Fruit fly (Drosophila melanogaster) whole organism, prepupa: Measurements from ENCODE around the gene CG5104.
A peak's percentile ranks its signal among the peaks of the same experiment; 100 is the strongest.

Experiments
- Blimp-1 ChIP-seq: fragments of 200-800 bp; sonication (Bioruptor generic); optimal IDR thresholded peaks from 3 replicates; lab custom pipeline; 2017; ENCODE audit warnings: missing biosample characterization, missing genetic modification characterization, mild to moderate bottlenecking, moderate library complexity, missing genetic modification reagents
- CG10631 ChIP-seq: fragments of 200-800 bp; sonication (Bioruptor generic); optimal IDR thresholded peaks from 2 replicates; lab custom pipeline; 2016; ENCODE audit warnings: missing biosample characterization, missing genetic modification characterization
- CG11294 ChIP-seq: fragments of 200-800 bp; sonication (Bioruptor generic); IDR thresholded peaks from 2 replicates; pipeline ENCODE4 v1.3.6; 2022; ENCODE audit warnings: missing biosample characterization, missing genetic modification characterization
- CG11762 ChIP-seq: fragments of 200-800 bp; sonication (Bioruptor generic); optimal IDR thresholded peaks from 3 replicates; lab custom pipeline; 2016; ENCODE audit warnings: missing biosample characterization, missing genetic modification characterization; ENCODE audit not compliant: insufficient read depth
- CG15336 ChIP-seq: fragments of 200-800 bp; sonication (Bioruptor generic); IDR thresholded peaks from 2 replicates; pipeline ENCODE4 v1.3.6; 2022; ENCODE audit warnings: missing biosample characterization, missing genetic modification characterization
- CG1621 ChIP-seq: fragments of 200-800 bp; sonication (Bioruptor generic); optimal IDR thresholded peaks from 3 replicates; lab custom pipeline; 2018; ENCODE audit warnings: missing biosample characterization, mild to moderate bottlenecking, missing genetic modification characterization
- CG16779 ChIP-seq: fragments of 200-800 bp; sonication (Bioruptor generic); optimal IDR thresholded peaks from 3 replicates; lab custom pipeline; 2017; ENCODE audit warnings: missing biosample characterization, mild to moderate bottlenecking, missing genetic modification characterization
- CG31627 ChIP-seq: fragments of 200-800 bp; sonication (Bioruptor generic); optimal IDR thresholded peaks from 3 replicates; lab custom pipeline; 2016; ENCODE audit warnings: missing biosample characterization, missing genetic modification characterization
- CG32006 ChIP-seq: fragments of 200-800 bp; sonication (Bioruptor generic); optimal IDR thresholded peaks from 3 replicates; lab custom pipeline; 2017; ENCODE audit warnings: missing biosample characterization, mild to moderate bottlenecking, missing genetic modification characterization
- CG34406 ChIP-seq: fragments of 200-800 bp; sonication (Bioruptor generic); optimal IDR thresholded peaks from 3 replicates; lab custom pipeline; 2016; ENCODE audit warnings: missing biosample characterization, missing genetic modification characterization
- CG3919 ChIP-seq: fragments of 200-800 bp; sonication (Bioruptor generic); optimal IDR thresholded peaks from 3 replicates; lab custom pipeline; 2016; ENCODE audit warnings: missing biosample characterization, missing genetic modification characterization
- CG6163 ChIP-seq: fragments of 200-800 bp; sonication (Bioruptor generic); IDR thresholded peaks from 3 replicates; pipeline ENCODE4 v1.3.6; 2022; ENCODE audit warnings: missing biosample characterization, missing genetic modification characterization
- CG6276 ChIP-seq: fragments of 200-800 bp; sonication (Bioruptor generic); optimal IDR thresholded peaks from 2 replicates; lab custom pipeline; 2017; ENCODE audit warnings: missing biosample characterization, mild to moderate bottlenecking, missing genetic modification characterization
- CG6808 ChIP-seq: fragments of 200-800 bp; sonication (Bioruptor generic); optimal IDR thresholded peaks from 3 replicates; lab custom pipeline; 2017; ENCODE audit warnings: missing biosample characterization, missing genetic modification characterization, mild to moderate bottlenecking, moderate library complexity, missing genetic modification reagents
- CG7368 ChIP-seq: fragments of 200-800 bp; sonication (Bioruptor generic); optimal IDR thresholded peaks from 3 replicates; lab custom pipeline; 2016; ENCODE audit warnings: missing biosample characterization, missing genetic modification characterization
- CG8119 ChIP-seq: fragments of 200-800 bp; sonication (Bioruptor generic); IDR thresholded peaks from 3 replicates; pipeline ENCODE4 v1.3.6; 2022; ENCODE audit warnings: missing biosample characterization, missing genetic modification characterization
- CG9139 ChIP-seq: fragments of 200-800 bp; sonication (Bioruptor generic); optimal IDR thresholded peaks from 3 replicates; lab custom pipeline; 2017; ENCODE audit warnings: missing biosample characterization, mild to moderate bottlenecking, missing genetic modification characterization
- Eip75B ChIP-seq: fragments of 200-800 bp; sonication (Bioruptor generic); optimal IDR thresholded peaks from 3 replicates; lab custom pipeline; 2016; ENCODE audit warnings: missing biosample characterization, missing genetic modification characterization
- Eip93F ChIP-seq: fragments of 200-800 bp; sonication (Bioruptor generic); optimal IDR thresholded peaks from 2 replicates; lab custom pipeline; 2016; ENCODE audit warnings: missing biosample characterization, mild to moderate bottlenecking, missing genetic modification characterization
- Ets96B ChIP-seq: fragments of 200-800 bp; optimal IDR thresholded peaks from 2 replicates; lab custom pipeline; 2019; ENCODE audit warnings: missing biosample characterization, mild to moderate bottlenecking, missing genetic modification characterization, moderate library complexity
- Gug ChIP-seq: fragments of 200-800 bp; sonication (Bioruptor generic); IDR thresholded peaks from 2 replicates; pipeline ENCODE4 v1.3.6; 2022; ENCODE audit warnings: missing biosample characterization, missing genetic modification characterization
- Hr38 ChIP-seq: sonication (Bioruptor generic); optimal IDR thresholded peaks from 2 replicates; lab custom pipeline; 2016; ENCODE audit warnings: missing biosample characterization, missing genetic modification characterization
- Hr39 ChIP-seq: fragments of 200-800 bp; sonication (Bioruptor generic); optimal IDR thresholded peaks from 2 replicates; lab custom pipeline; 2016; ENCODE audit warnings: missing biosample characterization, missing genetic modification characterization
- Hr4 ChIP-seq: fragments of 200-800 bp; sonication (Bioruptor generic); optimal IDR thresholded peaks from 3 replicates; lab custom pipeline; 2016; ENCODE audit warnings: missing biosample characterization, missing genetic modification characterization
- Lpt ChIP-seq: fragments of 200-800 bp; sonication (Bioruptor generic); optimal IDR thresholded peaks from 3 replicates; lab custom pipeline; 2016; ENCODE audit warnings: missing biosample characterization, missing genetic modification characterization
- Met ChIP-seq: fragments of 200-800 bp; sonication (Bioruptor generic); optimal IDR thresholded peaks from 3 replicates; lab custom pipeline; 2016; ENCODE audit warnings: missing biosample characterization, missing genetic modification characterization
- Sox14 ChIP-seq: fragments of 200-800 bp; sonication (Bioruptor generic); optimal IDR thresholded peaks from 3 replicates; lab custom pipeline; 2016; ENCODE audit warnings: missing biosample characterization, missing genetic modification characterization
- Sox15 ChIP-seq: fragments of 200-800 bp; sonication (Bioruptor generic); optimal IDR thresholded peaks from 3 replicates; lab custom pipeline; 2016; ENCODE audit warnings: missing biosample characterization, missing genetic modification characterization
- achi ChIP-seq: fragments of 200-800 bp; sonication (Bioruptor generic); optimal IDR thresholded peaks from 3 replicates; lab custom pipeline; 2016; ENCODE audit warnings: missing biosample characterization, missing genetic modification characterization
- acj6 ChIP-seq: fragments of 200-800 bp; sonication (Bioruptor generic); optimal IDR thresholded peaks from 3 replicates; lab custom pipeline; 2016; ENCODE audit warnings: missing biosample characterization, missing genetic modification characterization
- dac ChIP-seq: fragments of 200-800 bp; sonication (Bioruptor generic); optimal IDR thresholded peaks from 2 replicates; lab custom pipeline; 2017; ENCODE audit warnings: missing biosample characterization, mild to moderate bottlenecking, missing genetic modification characterization
- eg ChIP-seq: fragments of 200-800 bp; sonication (Bioruptor generic); IDR thresholded peaks from 3 replicates; pipeline ENCODE4 v1.3.6; 2022; ENCODE audit warnings: missing biosample characterization, missing genetic modification characterization
- fd85E ChIP-seq: fragments of 200-800 bp; sonication (Bioruptor generic); optimal IDR thresholded peaks from 3 replicates; lab custom pipeline; 2016; ENCODE audit warnings: missing biosample characterization, missing genetic modification characterization
- fkh ChIP-seq: fragments of 200-800 bp; sonication (Bioruptor generic); optimal IDR thresholded peaks from 3 replicates; lab custom pipeline; 2017; ENCODE audit warnings: missing biosample characterization, mild to moderate bottlenecking, missing genetic modification characterization, moderate library complexity
- net ChIP-seq: fragments of 200-800 bp; sonication (Bioruptor generic); optimal IDR thresholded peaks from 3 replicates; lab custom pipeline; 2016; ENCODE audit warnings: missing biosample characterization, missing genetic modification characterization
- pdm3 ChIP-seq: fragments of 200-800 bp; sonication (Bioruptor generic); optimal IDR thresholded peaks from 3 replicates; lab custom pipeline; 2016; ENCODE audit warnings: missing biosample characterization, missing genetic modification characterization
- salr ChIP-seq, 2 experiments: fragments of 200-800 bp; sonication (Bioruptor generic); optimal IDR thresholded peaks; 3 replicates each; lab custom pipeline; 2016 to 2018; ENCODE audit warnings: missing biosample characterization in 2 of 2, missing genetic modification characterization in 2 of 2, mild to moderate bottlenecking in 1 of 2
- ss ChIP-seq, 2 experiments: fragments of 200-800 bp; sonication (Bioruptor generic); optimal IDR thresholded peaks; 2 replicates in 1 of 2; 3 replicates in 1 of 2; lab custom pipeline; 2017 to 2018; ENCODE audit warnings: mild to moderate bottlenecking in 2 of 2, missing biosample characterization in 2 of 2, missing genetic modification characterization in 2 of 2, moderate library complexity in 1 of 2
- svp ChIP-seq: fragments of 200-800 bp; sonication (Bioruptor generic); peaks from one replicate; lab custom pipeline; 2016; ENCODE audit warnings: missing biosample characterization, missing genetic modification characterization
- vri ChIP-seq: fragments of 200-800 bp; sonication (Bioruptor generic); optimal IDR thresholded peaks from 3 replicates; lab custom pipeline; 2016; ENCODE audit warnings: missing biosample characterization, mild to moderate bottlenecking, missing genetic modification characterization

CG5104 gene

DNA sequence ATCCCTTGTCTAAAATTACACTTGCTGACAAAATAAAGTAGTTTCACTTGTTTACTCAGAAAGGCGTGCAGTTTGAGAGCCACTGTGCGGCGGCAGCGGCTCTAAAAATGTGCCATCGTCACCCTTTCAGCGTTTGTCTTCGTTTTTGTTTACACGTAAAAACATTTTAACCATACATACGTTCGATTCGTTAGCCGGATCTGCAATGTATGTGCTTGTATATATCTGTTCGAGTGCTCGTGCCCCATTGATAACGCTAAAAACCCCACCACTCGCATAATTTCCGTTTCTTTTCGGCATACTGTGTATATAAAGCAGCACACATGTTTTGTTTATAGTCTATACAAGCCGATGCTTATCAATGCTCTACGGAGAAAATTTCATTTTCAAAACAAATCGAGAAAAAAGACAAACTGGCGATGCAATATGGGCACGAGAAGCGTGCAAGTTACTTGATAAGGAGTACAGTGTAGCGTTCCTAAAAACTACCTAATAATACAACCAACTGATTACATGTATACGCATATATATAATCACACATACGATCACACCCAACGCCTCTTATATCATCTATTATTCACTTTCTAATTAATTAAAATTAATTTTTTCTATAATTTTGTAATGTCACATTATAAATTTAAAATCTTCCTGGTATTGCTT lies 4.2 kb upstream of the CG5104 start (continued):
- TF ChIP-seq eg (GFP tag; lab: Robert Waterston, UW), result peak; percentile 54; the same call in 2 of the 3 replicates
- TF ChIP-seq CG34406, result peak; percentile 60
- TF ChIP-seq CG6808, result no peak
- no peak for TF ChIP-seq CG1621
- no peak for TF ChIP-seq Eip75B (GFP tag; lab: Kevin White, UChicago)
- TF ChIP-seq Blimp-1 (GFP tag; lab: Kevin White, UChicago), result no peak
- TF ChIP-seq Hr38 (GFP tag; lab: Kevin White, UChicago), result no peak
- no peak for TF ChIP-seq Sox14 (GFP tag; lab: Kevin White, UChicago)
- no peak for TF ChIP-seq CG9139 (GFP tag; lab: Kevin White, UChicago)
- TF ChIP-seq, all 60 proteins: peak for 28

DNA sequence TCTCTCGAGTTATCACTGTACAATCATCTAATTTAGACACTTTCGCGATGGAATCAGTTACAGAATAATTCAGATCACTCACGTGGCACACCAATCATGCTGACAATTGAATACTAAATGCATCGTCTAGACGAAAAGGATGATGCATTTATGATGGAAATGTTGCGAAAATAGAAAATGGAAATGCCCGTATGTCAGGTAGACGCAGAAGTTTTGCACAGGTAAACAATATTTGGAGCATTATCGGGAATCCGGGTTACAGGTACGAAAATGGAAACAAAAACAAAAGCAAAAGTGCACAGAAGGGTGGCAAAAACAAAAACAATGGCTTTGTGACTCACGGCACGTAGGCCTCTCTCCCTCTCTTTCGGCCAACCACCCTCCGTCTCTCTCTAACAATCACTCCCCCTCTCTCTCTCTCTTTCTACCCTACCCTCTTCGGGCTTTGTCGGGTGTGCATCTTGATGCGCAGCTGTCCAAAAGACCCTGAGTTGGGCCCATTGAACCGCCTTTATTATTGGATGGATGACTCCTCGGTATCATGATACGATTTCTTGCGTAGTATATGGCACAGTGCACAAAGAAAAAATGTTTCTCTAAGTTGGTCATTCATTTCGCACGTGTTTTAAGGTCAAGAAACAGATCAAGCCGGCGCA lies 3.5 kb upstream of the CG5104 start:
- TF ChIP-seq CG8119 (GFP tag; lab: Robert Waterston, UW), result 0 out of 3 replicates have a peak, but pooled peaks have one; percentile 9
- TF ChIP-seq vri (GFP tag; lab: Kevin White, UChicago), result peak; percentile 64
- TF ChIP-seq Lpt, result no peak
- TF ChIP-seq CG6163 (GFP tag; lab: Robert Waterston, UW), result peak; percentile 60; the same call in 1 of the 3 replicates
- TF ChIP-seq CG10631, result peak; percentile 33
- TF ChIP-seq net (GFP tag; lab: Kevin White, UChicago), result peak; percentile 23
- TF ChIP-seq dac (GFP tag; lab: Kevin White, UChicago), result no peak
- peak; percentile 93 for TF ChIP-seq Sox14 (GFP tag; lab: Kevin White, UChicago)
- peak; percentile 94 for TF ChIP-seq svp (GFP tag; lab: Kevin White, UChicago)
- TF ChIP-seq Eip75B (GFP tag; lab: Kevin White, UChicago), result peak; percentile 49
- TF ChIP-seq Eip93F (GFP tag; lab: Kevin White, UChicago), result peak; percentile 72
- no peak for TF ChIP-seq CG15336 (GFP tag; lab: Robert Waterston, UW)

DNA sequence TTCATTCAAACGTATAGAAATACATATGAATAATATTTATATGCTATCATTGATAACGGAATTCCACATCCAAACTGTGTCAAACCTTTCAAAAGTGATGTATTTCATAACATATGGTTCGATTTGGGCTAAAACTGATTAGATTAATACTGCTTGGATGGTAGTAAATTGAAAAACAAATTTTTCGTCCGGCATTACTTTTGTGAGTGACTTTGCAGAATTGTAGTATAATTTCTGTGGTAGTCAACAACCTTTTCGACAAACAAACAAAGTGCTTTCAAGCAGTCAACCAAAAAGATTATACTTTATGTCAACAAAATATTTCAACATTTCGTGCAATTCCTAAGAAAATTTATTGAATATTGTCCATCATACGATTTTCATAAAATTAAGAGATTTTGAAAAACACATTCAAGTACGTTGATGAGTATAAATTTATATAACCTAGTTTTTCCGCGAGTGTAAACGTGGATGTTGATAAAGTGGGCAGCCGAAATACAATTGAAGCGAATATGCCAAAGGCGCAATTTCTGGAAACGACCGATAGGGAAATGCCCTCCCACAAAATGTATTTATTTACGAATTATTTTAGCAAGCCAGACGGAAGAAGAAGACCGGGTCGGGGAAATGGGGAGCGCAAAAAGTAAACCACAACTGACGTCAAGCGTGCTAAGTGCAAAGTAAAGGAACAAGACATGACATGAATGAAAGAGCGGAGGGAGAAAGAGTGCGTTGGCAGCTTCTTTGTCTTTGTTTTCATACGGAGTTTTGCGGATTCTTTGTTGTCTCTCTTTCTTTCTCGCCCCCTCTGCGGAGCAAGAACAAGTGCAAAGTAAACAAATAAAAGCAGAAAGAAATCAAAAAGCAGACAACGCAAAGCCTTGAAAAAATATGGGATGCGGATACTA lies 2.7 kb upstream of the CG5104 start:
- TF ChIP-seq CG6163 (GFP tag; lab: Robert Waterston, UW), result peak; percentile 88
- peak; percentile 26 for TF ChIP-seq CG3919 (GFP tag; lab: Kevin White, UChicago)
- TF ChIP-seq acj6, result peak; percentile 10
- peak; percentile 37; the same call in 1 of the 3 replicates for TF ChIP-seq eg (GFP tag; lab: Robert Waterston, UW)
- TF ChIP-seq CG1621, result peak; percentile 47
- peak; percentile 41 for TF ChIP-seq Lpt
- TF ChIP-seq fkh (GFP tag; lab: Kevin White, UChicago), result peak; percentile 85
- TF ChIP-seq Gug (GFP tag; lab: Robert Waterston, UW), result no peak
- no peak for TF ChIP-seq CG11294
- TF ChIP-seq CG16779 (tag; lab: Kevin White, UChicago), result peak; percentile 34
- TF ChIP-seq ss (GFP tag; optimal IDR thresholded peaks at IDR 0.05; lab: Kevin White, UChicago), result peak; percentile 73 to 78
- TF ChIP-seq Hr39 (GFP tag; lab: Kevin White, UChicago), result peak; percentile 55
- TF ChIP-seq CG6808, result peak; percentile 72
- TF ChIP-seq CG15336 (GFP tag; lab: Robert Waterston, UW), result 0 out of 2 replicates have a peak, but pooled peaks have one; percentile 7
- no peak for TF ChIP-seq CG11762 (GFP tag; lab: Kevin White, UChicago)
- peak; percentile 57 for TF ChIP-seq Met (GFP tag; lab: Kevin White, UChicago)
- TF ChIP-seq CG7368 (GFP tag; lab: Kevin White, UChicago), result peak; percentile 20
- no peak for TF ChIP-seq Sox15
- TF ChIP-seq Hr4 (GFP tag; lab: Kevin White, UChicago), result peak; percentile 59
- no peak for TF ChIP-seq CG34406
- TF ChIP-seq CG10631, result peak; percentile 21
- TF ChIP-seq pdm3 (GFP tag; lab: Kevin White, UChicago), result peak; percentile 36
- TF ChIP-seq CG6276, result peak; percentile 41
- peak; percentile 43; the same call in 2 of the 3 replicates for TF ChIP-seq CG8119 (GFP tag; lab: Robert Waterston, UW)
- TF ChIP-seq achi (GFP tag; lab: Kevin White, UChicago), result peak; percentile 22
- no peak for TF ChIP-seq fd85E (GFP tag; lab: Kevin White, UChicago)
- no peak for TF ChIP-seq Hr38 (GFP tag; lab: Kevin White, UChicago)
- TF ChIP-seq dac (GFP tag; lab: Kevin White, UChicago), result no peak
- peak; percentile 13 for TF ChIP-seq Blimp-1 (GFP tag; lab: Kevin White, UChicago)
- peak; percentile 33 for TF ChIP-seq CG32006 (GFP tag; lab: Kevin White, UChicago)
- peak; percentile 46 for TF ChIP-seq CG31627
- peak in 1 of 2 experiments; percentile 41 for TF ChIP-seq salr (GFP tag; optimal IDR thresholded peaks at IDR 0.05; lab: Kevin White, UChicago)
- no peak for TF ChIP-seq Eip93F (GFP tag; lab: Kevin White, UChicago)
- peak; percentile 26 for TF ChIP-seq Ets96B (tag; lab: Kevin White, UChicago)
